Worm (Caenorhabditis elegans) whole organism, midembryonic: ENCODE measurements around the gene acl-9.

Experiments
- cog-1 ChIP-seq: sonication (generic microtip); optimal IDR thresholded peaks from 2 replicates; lab custom pipeline; 2016; ENCODE audit warnings: missing genetic modification characterization, missing compliant biosample characterization
- med-1 ChIP-seq: sonication (generic microtip); optimal IDR thresholded peaks from 2 replicates; lab custom pipeline; 2017; ENCODE audit warnings: missing genetic modification characterization, mild to moderate bottlenecking, missing compliant biosample characterization, antibody characterized with exemption, missing genetic modification reagents; ENCODE audit not compliant: insufficient read depth
- ref-1 ChIP-seq: fragments of 200-800 bp; sonication (Bioruptor generic); conservative IDR thresholded peaks from 2 replicates; pipeline ENCODE4 v1.3.6; 2022; ENCODE audit warnings: missing genetic modification reagents, missing genetic modification characterization, missing compliant biosample characterization

DNA sequence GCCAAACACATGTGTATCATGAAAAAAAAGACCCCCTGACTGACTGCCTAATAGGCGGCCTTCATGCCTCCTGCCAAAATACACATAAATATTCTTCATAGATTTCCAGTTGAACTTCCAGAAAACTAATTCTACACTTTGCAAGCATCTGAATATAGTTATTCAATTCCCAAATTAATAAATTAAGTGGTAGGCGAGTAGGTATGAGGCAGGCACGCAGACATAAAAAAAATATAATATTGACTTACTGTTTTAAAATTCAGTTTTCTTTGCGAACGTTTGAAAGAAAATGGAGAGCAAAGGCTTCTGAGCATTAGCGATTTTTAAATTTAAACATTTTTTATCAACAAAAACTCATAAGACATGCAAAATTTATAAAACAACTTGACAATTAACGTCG is 34.9 kb downstream of the acl-9 start:
- TF ChIP-seq med-1 (no peak), ref-1 (no peak), cog-1 (tag; lab: Kevin White, UChicago) (no peak)
